Worm (Caenorhabditis elegans) whole organism, L3 larva: ENCODE results near the gene Y41D4A.1.
A peak's percentile ranks its signal among the peaks of the same experiment; 100 is the strongest.

Source experiments
- R02D3.7 ChIP-seq: fragments of 150-350 bp; optimal IDR thresholded peaks from 2 replicates; lab custom pipeline; 2014; ENCODE audit warnings: missing biosample characterization, missing genetic modification characterization
- ZK546.5 ChIP-seq: sonication (generic microtip); optimal IDR thresholded peaks from 2 replicates; lab custom pipeline; 2017; ENCODE audit warnings: missing biosample characterization, missing genetic modification characterization
- aly-2 ChIP-seq: fragments of 150-350 bp; optimal IDR thresholded peaks from 2 replicates; lab custom pipeline; 2014; ENCODE audit warnings: missing biosample characterization, missing genetic modification characterization
- ama-1 ChIP-seq: fragments of 150-350 bp; optimal IDR thresholded peaks from 2 replicates; lab custom pipeline; 2018
- ceh-16 ChIP-seq: sonication (generic microtip); optimal IDR thresholded peaks from 2 replicates; lab custom pipeline; 2017; ENCODE audit warnings: missing biosample characterization, missing genetic modification characterization
- ceh-28 ChIP-seq: fragments of 150-350 bp; optimal IDR thresholded peaks from 2 replicates; lab custom pipeline; 2014; ENCODE audit warnings: missing biosample characterization, missing genetic modification reagents, missing genetic modification characterization
- ceh-82 ChIP-seq: fragments of 150-350 bp; optimal IDR thresholded peaks from 2 replicates; lab custom pipeline; 2014; ENCODE audit warnings: missing biosample characterization, missing genetic modification characterization
- ceh-9 ChIP-seq: sonication (generic microtip); optimal IDR thresholded peaks from 2 replicates; lab custom pipeline; 2018; ENCODE audit warnings: missing biosample characterization, missing genetic modification characterization
- daf-12 ChIP-seq: fragments of 150-350 bp; optimal IDR thresholded peaks from 2 replicates; lab custom pipeline; 2014; ENCODE audit warnings: missing biosample characterization, missing genetic modification reagents, missing genetic modification characterization
- egl-5 ChIP-seq: fragments of 150-350 bp; optimal IDR thresholded peaks from 2 replicates; lab custom pipeline; 2017; ENCODE audit warnings: missing biosample characterization, missing genetic modification reagents, missing genetic modification characterization, inconsistent platforms
- elt-1 ChIP-seq: fragments of 150-350 bp; optimal IDR thresholded peaks from 2 replicates; lab custom pipeline; 2014; ENCODE audit warnings: missing biosample characterization, missing genetic modification characterization
- elt-2 ChIP-seq: sonication (generic microtip); optimal IDR thresholded peaks from 2 replicates; lab custom pipeline; 2016; ENCODE audit warnings: missing genetic modification reagents, mild to moderate bottlenecking, missing genetic modification characterization, missing compliant biosample characterization
- elt-3 ChIP-seq, 3 experiments: fragments of 150-350 bp in 1 of 3; sonication (generic microtip) in 2 of 3; optimal IDR thresholded peaks; 2 replicates in 2 of 3; 4 replicates in 1 of 3; lab custom pipeline; 2014 to 2017; ENCODE audit warnings: missing biosample characterization in 3 of 3, missing genetic modification characterization in 3 of 3
- eor-1 ChIP-seq, 2 experiments: fragments of 150-350 bp; optimal IDR thresholded peaks; 2 replicates each; lab custom pipeline; 2014 to 2018; ENCODE audit warnings: missing biosample characterization in 2 of 2, missing genetic modification characterization in 2 of 2
- fos-1 ChIP-seq: fragments of 150-350 bp; optimal IDR thresholded peaks from 2 replicates; lab custom pipeline; 2014; ENCODE audit warnings: missing biosample characterization, missing genetic modification characterization
- hmg-11 ChIP-seq: sonication (generic microtip); optimal IDR thresholded peaks from 2 replicates; lab custom pipeline; 2016; ENCODE audit warnings: missing genetic modification characterization, missing compliant biosample characterization
- jun-1 ChIP-seq: fragments of 150-350 bp; optimal IDR thresholded peaks from 2 replicates; lab custom pipeline; 2014; ENCODE audit warnings: missing biosample characterization, missing genetic modification reagents, missing genetic modification characterization
- lin-15B ChIP-seq: fragments of 150-350 bp; optimal IDR thresholded peaks from 2 replicates; lab custom pipeline; 2014; ENCODE audit warnings: missing biosample characterization, missing genetic modification characterization
- lsy-12 ChIP-seq: sonication (generic microtip); optimal IDR thresholded peaks from 2 replicates; lab custom pipeline; 2016; ENCODE audit warnings: mild to moderate bottlenecking, missing genetic modification characterization, missing compliant biosample characterization
- mdl-1 ChIP-seq: fragments of 150-350 bp; optimal IDR thresholded peaks from 2 replicates; lab custom pipeline; 2014; ENCODE audit warnings: missing biosample characterization, missing genetic modification characterization
- mml-1 ChIP-seq: fragments of 150-350 bp; sonication (generic microtip); optimal IDR thresholded peaks from 3 replicates; lab custom pipeline; 2014; ENCODE audit warnings: missing biosample characterization, missing genetic modification characterization
- nfya-1 ChIP-seq: sonication (generic microtip); optimal IDR thresholded peaks from 2 replicates; lab custom pipeline; 2017; ENCODE audit warnings: missing genetic modification characterization, mild to moderate bottlenecking, missing compliant biosample characterization, antibody characterized with exemption, moderate library complexity; ENCODE audit not compliant: insufficient read depth
- nhr-11 ChIP-seq: fragments of 150-350 bp; optimal IDR thresholded peaks from 2 replicates; lab custom pipeline; 2014; ENCODE audit warnings: missing biosample characterization, missing genetic modification characterization
- nhr-12 ChIP-seq: fragments of 150-350 bp; optimal IDR thresholded peaks from 2 replicates; lab custom pipeline; 2014; ENCODE audit warnings: missing biosample characterization, missing genetic modification characterization
- nhr-23 ChIP-seq: fragments of 150-350 bp; optimal IDR thresholded peaks from 2 replicates; lab custom pipeline; 2014; ENCODE audit warnings: missing biosample characterization, missing genetic modification reagents, missing genetic modification characterization
- nhr-237 ChIP-seq: fragments of 150-350 bp; optimal IDR thresholded peaks from 2 replicates; lab custom pipeline; 2014; ENCODE audit warnings: missing biosample characterization, missing genetic modification characterization
- nhr-25 ChIP-seq: sonication (generic microtip); optimal IDR thresholded peaks from 2 replicates; lab custom pipeline; 2017; ENCODE audit warnings: missing biosample characterization, missing genetic modification characterization
- nhr-28 ChIP-seq: fragments of 150-350 bp; optimal IDR thresholded peaks from 2 replicates; lab custom pipeline; 2014; ENCODE audit warnings: missing biosample characterization, missing genetic modification characterization
- nhr-43 ChIP-seq: sonication (generic microtip); optimal IDR thresholded peaks from 2 replicates; lab custom pipeline; 2016; ENCODE audit warnings: mild to moderate bottlenecking, missing genetic modification characterization, missing compliant biosample characterization; ENCODE audit not compliant: poor library complexity, severe bottlenecking
- nhr-67 ChIP-seq: fragments of 150-350 bp; optimal IDR thresholded peaks from 2 replicates; lab custom pipeline; 2014; ENCODE audit warnings: missing biosample characterization, missing genetic modification characterization
- nhr-76 ChIP-seq: fragments of 150-350 bp; sonication (generic microtip); optimal IDR thresholded peaks from 5 replicates; lab custom pipeline; 2014; ENCODE audit warnings: missing biosample characterization, missing genetic modification characterization
- nhr-77 ChIP-seq: fragments of 150-350 bp; optimal IDR thresholded peaks from 2 replicates; lab custom pipeline; 2014; ENCODE audit warnings: missing biosample characterization, missing genetic modification characterization
- sea-2 ChIP-seq: fragments of 150-350 bp; sonication (generic microtip); optimal IDR thresholded peaks from 4 replicates; lab custom pipeline; 2014; ENCODE audit warnings: missing biosample characterization, missing genetic modification reagents, missing genetic modification characterization
- skn-1 ChIP-seq: fragments of 150-350 bp; optimal IDR thresholded peaks from 2 replicates; lab custom pipeline; 2014; ENCODE audit warnings: missing biosample characterization, missing genetic modification characterization
- snpc-4 ChIP-seq: fragments of 150-350 bp; optimal IDR thresholded peaks from 2 replicates; lab custom pipeline; 2014; ENCODE audit warnings: missing biosample characterization, missing genetic modification characterization
- tbx-2 ChIP-seq: sonication (generic microtip); optimal IDR thresholded peaks from 2 replicates; lab custom pipeline; 2016; ENCODE audit warnings: mild to moderate bottlenecking, missing genetic modification characterization, missing compliant biosample characterization
- unc-39 ChIP-seq: sonication (generic microtip); optimal IDR thresholded peaks from 4 replicates; lab custom pipeline; 2017; ENCODE audit warnings: missing biosample characterization, missing genetic modification characterization
- zag-1 ChIP-seq: fragments of 150-350 bp; optimal IDR thresholded peaks from 2 replicates; lab custom pipeline; 2014; ENCODE audit warnings: missing biosample characterization, missing genetic modification characterization
- ztf-11 ChIP-seq: fragments of 150-350 bp; optimal IDR thresholded peaks from 2 replicates; lab custom pipeline; 2014; ENCODE audit warnings: missing biosample characterization, missing genetic modification characterization
- ztf-4 ChIP-seq: fragments of 150-350 bp; optimal IDR thresholded peaks from 2 replicates; lab custom pipeline; 2014; ENCODE audit warnings: missing biosample characterization, missing genetic modification characterization

Y41D4A.1 gene

DNA sequence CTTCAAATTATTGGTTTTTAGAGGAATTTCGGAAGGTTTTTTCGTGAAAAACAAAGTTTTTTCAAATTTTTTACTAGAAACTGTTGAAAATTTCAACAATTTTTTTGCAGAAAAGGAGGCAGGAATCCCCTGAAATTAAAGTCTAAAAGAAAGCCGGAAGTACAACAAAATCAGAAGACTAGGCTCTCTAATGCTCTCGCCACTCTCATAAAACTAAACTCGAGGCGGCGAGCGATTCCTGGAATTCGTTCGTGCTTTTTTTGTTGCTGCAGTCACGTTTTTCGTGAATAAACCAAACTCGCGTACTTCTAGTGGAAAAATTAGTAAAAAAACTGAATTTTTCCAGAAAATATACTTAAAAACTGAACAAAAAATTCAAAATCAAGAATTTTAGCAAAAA, 33.1 kb upstream of the Y41D4A.1 start:
- TF ChIP-seq nhr-23 (tag; lab: Kevin White, UChicago) (no peak), nhr-43 (tag; lab: Kevin White, UChicago) (no peak), skn-1 (tag; lab: Kevin White, UChicago) (no peak), nhr-67 (tag; lab: Kevin White, UChicago) (no peak), nhr-11 (tag; lab: Kevin White, UChicago) (no peak), nhr-237 (no peak)

DNA sequence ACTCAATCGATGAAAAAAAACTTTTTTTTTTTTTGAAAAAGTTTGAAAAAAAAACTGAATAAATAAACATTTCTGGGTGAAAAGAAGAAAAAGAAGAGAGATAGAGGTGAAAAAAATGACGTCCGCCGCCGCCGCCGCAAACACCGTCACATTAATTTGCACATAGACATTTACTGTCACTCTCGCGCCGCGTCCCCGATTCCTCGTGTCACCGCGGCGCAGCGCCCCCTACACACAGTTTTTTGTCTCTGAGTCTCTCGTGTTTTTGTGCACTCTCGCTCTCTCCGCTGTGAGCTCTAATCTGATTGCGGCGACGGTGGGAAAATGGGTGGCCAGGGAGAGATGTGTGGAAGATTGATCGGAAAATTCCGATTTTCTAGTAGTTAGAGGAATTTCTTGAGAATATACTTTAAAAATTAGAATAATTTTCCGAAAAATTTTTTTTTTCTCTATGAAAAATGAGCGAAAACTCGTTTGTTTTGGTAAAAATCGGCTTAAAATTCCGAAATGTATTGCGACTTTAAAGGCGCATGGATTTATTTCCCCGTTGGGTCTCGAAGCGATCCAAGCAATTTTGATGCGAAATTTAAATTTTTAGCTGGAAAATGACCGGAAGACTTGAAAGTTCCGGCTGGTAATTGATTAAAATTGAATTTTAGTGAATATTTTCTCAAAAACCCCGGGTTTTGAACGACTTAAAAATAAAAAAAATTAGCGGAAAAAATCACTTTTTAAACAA, 32.4 kb upstream of the Y41D4A.1 start:
- TF ChIP-seq nhr-23 (tag; lab: Kevin White, UChicago) = peak; percentile 3
- peak; percentile 38 for TF ChIP-seq hmg-11
- peak; percentile 1 for TF ChIP-seq lin-15B
- TF ChIP-seq R02D3.7 (tag; lab: Kevin White, UChicago) = no peak
- no peak for TF ChIP-seq ceh-9
- TF ChIP-seq eor-1 (tag; optimal IDR thresholded peaks at IDR 0.05; lab: Kevin White, UChicago) = no peak
- peak; percentile 33 for TF ChIP-seq elt-2 (tag; lab: Kevin White, UChicago)

DNA sequence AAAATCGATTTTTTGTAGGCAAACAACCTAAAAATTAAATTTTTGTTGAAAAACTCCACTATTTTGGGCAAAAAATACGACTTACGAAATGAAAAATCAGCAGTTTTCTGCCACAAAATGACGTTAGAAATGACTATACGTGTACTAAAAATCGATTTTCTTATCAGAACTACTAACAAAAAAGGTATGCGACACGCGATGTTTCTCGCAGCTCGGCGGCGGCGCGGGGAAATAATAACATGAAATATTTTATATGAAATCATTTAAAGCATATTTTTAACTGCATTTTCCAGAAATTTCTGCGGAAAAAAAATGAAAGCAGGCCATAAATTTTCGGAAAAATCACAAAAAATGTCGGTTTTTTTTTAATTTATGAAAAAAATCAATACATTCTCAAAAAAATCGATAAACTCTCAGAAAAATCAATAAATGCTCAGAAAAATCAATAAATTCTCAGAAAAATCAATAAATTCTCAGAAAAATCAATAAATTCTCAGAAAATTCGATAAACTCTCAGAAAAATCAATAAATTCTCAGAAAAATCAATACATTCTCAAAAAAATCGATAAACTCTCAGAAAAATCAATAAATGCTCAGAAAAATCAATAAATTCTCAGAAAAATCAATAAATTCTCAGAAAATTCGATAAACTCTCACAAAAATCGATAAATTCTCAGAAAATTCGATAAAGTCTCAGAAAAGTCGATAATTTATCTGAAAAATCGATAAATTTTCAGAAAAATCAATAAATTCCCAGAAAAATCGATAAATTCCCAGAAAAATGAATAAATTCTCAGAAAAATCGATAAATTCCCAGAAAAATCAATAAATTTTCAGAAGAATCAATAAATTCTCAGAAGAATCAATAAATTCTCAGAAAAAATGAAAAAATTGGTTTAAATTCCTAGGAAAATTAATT, 31.6 kb upstream of the Y41D4A.1 start, which contains the start of gene ptpn-22:
ptpn-22 (minus strand) TSS at position 158 of the 919 bp plus-strand sequence.
- TF ChIP-seq ceh-16 (tag; lab: Kevin White, UChicago) = no peak
- no peak for TF ChIP-seq nhr-43 (tag; lab: Kevin White, UChicago)
- peak; percentile 96 for TF ChIP-seq ceh-28 (tag; lab: Kevin White, UChicago)
- TF ChIP-seq ceh-9 = no peak
- no peak for TF ChIP-seq nhr-67 (tag; lab: Kevin White, UChicago)
- no peak for TF ChIP-seq unc-39
- TF ChIP-seq nhr-237 = no peak
- TF ChIP-seq nhr-76 (tag; lab: Kevin White, UChicago) = no peak
- TF ChIP-seq egl-5 (tag; lab: Kevin White, UChicago) = no peak
- peak; percentile 13 for TF ChIP-seq elt-2 (tag; lab: Kevin White, UChicago)
- TF ChIP-seq mml-1 (tag; lab: Kevin White, UChicago) = no peak
- no peak for TF ChIP-seq hmg-11

DNA sequence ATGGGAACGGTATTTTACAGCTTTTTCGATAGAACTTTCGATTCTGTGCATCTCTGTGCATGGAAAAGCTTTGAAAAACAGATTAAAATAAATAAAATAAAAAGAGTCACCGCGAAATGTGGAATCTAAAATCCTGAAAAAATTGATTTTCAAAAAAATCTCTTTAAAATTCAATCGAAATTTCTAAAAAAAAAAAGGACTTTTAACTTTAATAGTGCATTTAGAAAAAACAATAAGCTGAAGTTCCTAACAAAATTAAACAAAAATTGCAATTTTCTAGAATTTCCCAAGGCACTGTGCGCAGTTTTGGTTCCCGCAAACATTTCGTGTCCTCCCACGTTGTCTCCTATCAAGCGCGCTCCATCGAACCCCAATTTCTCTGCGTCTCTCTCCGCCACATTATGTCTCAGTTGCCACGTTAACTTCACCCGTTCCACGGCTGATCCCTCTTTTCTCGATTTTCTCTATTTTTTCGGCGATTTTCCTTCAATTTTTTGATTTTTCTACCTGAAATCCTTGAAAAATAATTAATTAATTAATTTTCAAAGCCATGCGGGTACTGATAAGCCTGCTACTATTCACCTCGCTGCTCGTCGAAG, 26.4 kb upstream of the Y41D4A.1 start, which contains the start of the genes Y41D4A.6 and Y41D4A.4:
Y41D4A.6 (minus strand) TSS at position 51 of the 599 bp plus-strand sequence.
Y41D4A.4 (plus strand) TSS at position 549 of the 599 bp plus-strand sequence.
- TF ChIP-seq lsy-12 (peak; percentile 70), nhr-25 (tag; lab: Kevin White, UChicago) (peak; percentile 56), nhr-23 (tag; lab: Kevin White, UChicago) (peak; percentile 50), zag-1 (no peak), R02D3.7 (tag; lab: Kevin White, UChicago) (peak; percentile 57), mdl-1 (tag; lab: Kevin White, UChicago) (no peak), daf-12 (tag; lab: Kevin White, UChicago) (no peak), ztf-4 (tag; lab: Kevin White, UChicago) (no peak), sea-2 (GFP tag; lab: Kevin White, UChicago) (no peak), nhr-28 (tag; lab: Kevin White, UChicago) (no peak), aly-2 (peak; percentile 52), ceh-9 (no peak), hmg-11 (peak; percentile 81), nhr-12 (no peak), lin-15B (peak; percentile 90), mml-1 (tag; lab: Kevin White, UChicago) (no peak), ceh-16 (tag; lab: Kevin White, UChicago) (no peak), ama-1 (lab: Kevin White, UChicago) (no peak), unc-39 (no peak), nhr-76 (tag; lab: Kevin White, UChicago) (no peak), ZK546.5 (no peak), fos-1 (tag; lab: Kevin White, UChicago) (no peak), ceh-82 (peak; percentile 38), nfya-1 (peak; percentile 76), elt-3 (tag; optimal IDR thresholded peaks at IDR 0.05; lab: Kevin White, UChicago) (no peak), snpc-4 (tag; lab: Kevin White, UChicago) (peak; percentile 37), tbx-2 (tag; lab: Kevin White, UChicago) (no peak), nhr-11 (tag; lab: Kevin White, UChicago) (no peak), ceh-28 (tag; lab: Kevin White, UChicago) (peak; percentile 46), elt-1 (tag; lab: Kevin White, UChicago) (no peak), nhr-77 (no peak), elt-2 (tag; lab: Kevin White, UChicago) (peak; percentile 62), nhr-43 (tag; lab: Kevin White, UChicago) (peak; percentile 71), jun-1 (tag; lab: Kevin White, UChicago) (peak; percentile 33), ztf-11 (tag; lab: Kevin White, UChicago) (no peak), eor-1 (tag; optimal IDR thresholded peaks at IDR 0.05; lab: Kevin White, UChicago) (no peak)
